Worm (Caenorhabditis elegans) whole organism, L4 larva: ENCODE measurements around the gene kbp-2.
A peak's percentile ranks its signal among the peaks of the same experiment; 100 is the strongest.
"Not testable (repeated sequence)": the region's sequence is repeated elsewhere in the genome, so short reads cannot be mapped to it uniquely, and the experiment has no call there.

Source experiments
- F37D6.2 ChIP-seq: sonication (generic microtip); optimal IDR thresholded peaks from 2 replicates; lab custom pipeline; 2016; ENCODE audit warnings: mild to moderate bottlenecking, missing genetic modification characterization, missing compliant biosample characterization
- T26A8.4 ChIP-seq: fragments of 200-800 bp; sonication (Bioruptor generic); IDR thresholded peaks from 2 replicates; pipeline ENCODE4 v1.3.6; 2022; ENCODE audit warnings: missing genetic modification characterization, missing compliant biosample characterization
- Y5F2A.4 ChIP-seq: fragments of 200-800 bp; sonication (Bioruptor generic); optimal IDR thresholded peaks from 2 replicates; lab custom pipeline; 2018; ENCODE audit warnings: mild to moderate bottlenecking, missing genetic modification characterization, missing compliant biosample characterization
- Y75B8A.6 ChIP-seq: fragments of 200-800 bp; sonication (Bioruptor generic); IDR thresholded peaks from 2 replicates; pipeline ENCODE4 v1.3.6; 2022; ENCODE audit warnings: missing genetic modification reagents, missing genetic modification characterization, missing compliant biosample characterization
- arid-1 ChIP-seq: fragments of 200-800 bp; sonication (Bioruptor generic); conservative IDR thresholded peaks from 2 replicates; pipeline ENCODE4 v1.3.6; 2022; ENCODE audit warnings: missing genetic modification reagents, missing genetic modification characterization, missing compliant biosample characterization
- ceh-44 ChIP-seq: fragments of 200-800 bp; sonication (Bioruptor generic); IDR thresholded peaks from 2 replicates; pipeline ENCODE4 v1.3.6; 2022; ENCODE audit warnings: missing genetic modification reagents, missing genetic modification characterization, missing compliant biosample characterization
- ces-1 ChIP-seq: fragments of 150-350 bp; sonication (generic microtip); optimal IDR thresholded peaks from 4 replicates; lab custom pipeline; 2014; ENCODE audit warnings: missing biosample characterization, missing genetic modification reagents, missing genetic modification characterization
- cey-2 ChIP-seq: sonication (generic microtip); optimal IDR thresholded peaks from 3 replicates; lab custom pipeline; 2017; ENCODE audit warnings: missing genetic modification characterization, mild to moderate bottlenecking, missing compliant biosample characterization, antibody characterized with exemption, borderline replicate concordance; ENCODE audit not compliant: insufficient read depth
- ctbp-1 ChIP-seq: fragments of 200-800 bp; sonication (Bioruptor generic); IDR thresholded peaks from 2 replicates; pipeline ENCODE4 v1.3.6; 2022; ENCODE audit warnings: missing genetic modification reagents, missing genetic modification characterization, missing compliant biosample characterization
- daf-16 ChIP-seq, 3 experiments: sonication (generic microtip); optimal IDR thresholded peaks; 2 replicates each; lab custom pipeline; 2016 to 2017; ENCODE audit warnings: missing genetic modification characterization in 3 of 3, missing genetic modification reagents in 3 of 3, mild to moderate bottlenecking in 2 of 3, missing compliant biosample characterization in 2 of 3, missing biosample characterization in 1 of 3, moderate library complexity in 1 of 3
- dmd-6 ChIP-seq: fragments of 200-800 bp; sonication (Bioruptor generic); IDR thresholded peaks from 2 replicates; pipeline ENCODE4 v1.3.6; 2022; ENCODE audit warnings: missing genetic modification reagents, missing genetic modification characterization, missing compliant biosample characterization
- dmd-9 ChIP-seq: fragments of 200-800 bp; sonication (Bioruptor generic); IDR thresholded peaks from 2 replicates; pipeline ENCODE4 v1.3.6; 2022; ENCODE audit warnings: missing genetic modification reagents, missing genetic modification characterization, missing compliant biosample characterization
- dpl-1 ChIP-seq: fragments of 150-350 bp; optimal IDR thresholded peaks from 2 replicates; lab custom pipeline; 2014; ENCODE audit warnings: missing biosample characterization, missing genetic modification reagents, missing genetic modification characterization
- duxl-1 ChIP-seq: sonication (generic microtip); optimal IDR thresholded peaks from 2 replicates; lab custom pipeline; 2016; ENCODE audit warnings: mild to moderate bottlenecking, missing genetic modification characterization, moderate library complexity, missing compliant biosample characterization; ENCODE audit not compliant: poor library complexity
- dve-1 ChIP-seq: sonication (generic microtip); optimal IDR thresholded peaks from 2 replicates; lab custom pipeline; 2017; ENCODE audit warnings: antibody characterized with exemption, mild to moderate bottlenecking, missing genetic modification characterization, missing compliant biosample characterization; ENCODE audit not compliant: insufficient read depth
- egl-27 ChIP-seq: sonication (generic microtip); optimal IDR thresholded peaks from 3 replicates; lab custom pipeline; 2017; ENCODE audit warnings: missing biosample characterization, missing genetic modification reagents, missing genetic modification characterization
- hif-1 ChIP-seq, 2 experiments: sonication (generic microtip); optimal IDR thresholded peaks; 2 replicates each; lab custom pipeline; 2016 to 2017; ENCODE audit warnings: missing compliant biosample characterization in 2 of 2, missing genetic modification characterization in 2 of 2, missing genetic modification reagents in 2 of 2, missing genotype in 2 of 2, mild to moderate bottlenecking in 1 of 2
- hlh-30 ChIP-seq: sonication (generic microtip); optimal IDR thresholded peaks from 2 replicates; lab custom pipeline; 2017; ENCODE audit warnings: antibody characterized with exemption, mild to moderate bottlenecking, missing genetic modification characterization, missing compliant biosample characterization; ENCODE audit not compliant: insufficient read depth
- lin-38 ChIP-seq: fragments of 200-800 bp; sonication (Bioruptor generic); IDR thresholded peaks from 2 replicates; pipeline ENCODE4 v1.3.6; 2022; ENCODE audit warnings: missing genetic modification reagents, missing genetic modification characterization, missing compliant biosample characterization
- lsy-2 ChIP-seq, 2 experiments: fragments of 150-350 bp in 1 of 2; sonication (generic microtip) in 1 of 2; optimal IDR thresholded peaks; 2 replicates each; lab custom pipeline; 2014 to 2017; ENCODE audit warnings: missing biosample characterization in 2 of 2, missing genetic modification characterization in 2 of 2
- madf-9 ChIP-seq: fragments of 200-800 bp; sonication (Bioruptor generic); conservative IDR thresholded peaks from 2 replicates; pipeline ENCODE4 v1.3.6; 2022; ENCODE audit warnings: missing genetic modification reagents, missing genetic modification characterization, missing compliant biosample characterization
- mdt-29 ChIP-seq: fragments of 200-800 bp; sonication (Bioruptor generic); IDR thresholded peaks from 2 replicates; pipeline ENCODE4 v1.3.6; 2022; ENCODE audit warnings: missing genetic modification reagents, missing genetic modification characterization, missing compliant biosample characterization
- mep-1 ChIP-seq: fragments of 150-350 bp; sonication (generic microtip); optimal IDR thresholded peaks from 3 replicates; lab custom pipeline; 2014; ENCODE audit warnings: missing biosample characterization, missing genetic modification characterization
- mes-2 ChIP-seq: sonication (generic microtip); optimal IDR thresholded peaks from 2 replicates; lab custom pipeline; 2016; ENCODE audit warnings: missing genotype, mild to moderate bottlenecking, missing genetic modification characterization, missing compliant biosample characterization; ENCODE audit not compliant: poor library complexity, severe bottlenecking
- mxl-3 ChIP-seq: fragments of 200-800 bp; sonication (Bioruptor generic); optimal IDR thresholded peaks from 2 replicates; lab custom pipeline; 2018; ENCODE audit warnings: mild to moderate bottlenecking, missing genetic modification characterization, missing compliant biosample characterization
- nhr-42 ChIP-seq: fragments of 200-800 bp; sonication (Bioruptor generic); IDR thresholded peaks from 2 replicates; pipeline ENCODE4 v1.3.6; 2022; ENCODE audit warnings: missing genetic modification characterization, missing compliant biosample characterization
- nhr-6 ChIP-seq: fragments of 150-350 bp; optimal IDR thresholded peaks from 2 replicates; lab custom pipeline; 2014; ENCODE audit warnings: missing biosample characterization, missing genetic modification characterization
- pha-4 ChIP-seq, 2 experiments: fragments of 150-350 bp in 1 of 2; fragments of 200-800 bp in 1 of 2; sonication (Bioruptor generic) in 1 of 2; IDR thresholded peaks in 1 of 2; optimal IDR thresholded peaks in 1 of 2; 2 replicates each; pipeline versions ENCODE4 v1.3.6 to Lab custom; 2014 to 2022; ENCODE audit warnings: missing genetic modification characterization in 2 of 2, missing genetic modification reagents in 2 of 2, missing biosample characterization in 1 of 2, missing compliant biosample characterization in 1 of 2
- rbr-2 ChIP-seq: sonication (generic microtip); optimal IDR thresholded peaks from 2 replicates; lab custom pipeline; 2016; ENCODE audit warnings: missing genotype, missing genetic modification characterization, missing compliant biosample characterization
- sdz-12 ChIP-seq: fragments of 200-800 bp; sonication (Bioruptor generic); optimal IDR thresholded peaks from 2 replicates; lab custom pipeline; 2018; ENCODE audit warnings: mild to moderate bottlenecking, missing genetic modification characterization, missing compliant biosample characterization
- skn-1 ChIP-seq: fragments of 150-350 bp; optimal IDR thresholded peaks from 2 replicates; lab custom pipeline; 2014; ENCODE audit warnings: missing biosample characterization, missing genetic modification characterization
- spr-3 ChIP-seq: fragments of 200-800 bp; sonication (Bioruptor generic); optimal IDR thresholded peaks from 2 replicates; lab custom pipeline; 2018; ENCODE audit warnings: mild to moderate bottlenecking, missing genetic modification characterization, missing compliant biosample characterization
- tra-1 ChIP-seq: fragments of 200-800 bp; sonication (Bioruptor generic); IDR thresholded peaks from 2 replicates; pipeline ENCODE4 v1.3.6; 2022; ENCODE audit warnings: missing genetic modification reagents, missing genetic modification characterization, missing compliant biosample characterization
- unc-62 ChIP-seq, 3 experiments: fragments of 150-350 bp in 1 of 3; sonication (generic microtip); optimal IDR thresholded peaks in 2 of 3; peaks in 1 of 3; 1 replicate in 1 of 3; 2 replicates in 2 of 3; lab custom pipeline; 2014 to 2017; ENCODE audit warnings: missing biosample characterization in 3 of 3, missing genetic modification characterization in 3 of 3, missing genetic modification reagents in 3 of 3, missing genotype in 1 of 3
- ztf-7 ChIP-seq: fragments of 150-350 bp; optimal IDR thresholded peaks from 2 replicates; lab custom pipeline; 2014; ENCODE audit warnings: missing biosample characterization, missing genetic modification characterization

Gene kbp-2

ce11 chrIII:4922020-4922419, 18.3 kb upstream of the kbp-2 start, which contains the start of gene mmab-1 (continued):
- peak; percentile 65; the same call in 1 of the 2 replicates for TF ChIP-seq madf-9 (GFP tag; lab: Robert Waterston, UW)
- peak in 1 of 2 experiments; percentile 33 for TF ChIP-seq lsy-2 (tag; optimal IDR thresholded peaks at IDR 0.05; lab: Kevin White, UChicago)
- TF ChIP-seq dve-1 (tag; lab: Kevin White, UChicago): peak; percentile 29
- peak; percentile 68; the same call in 1 of the 2 replicates for TF ChIP-seq dmd-9 (GFP tag; lab: Robert Waterston, UW)
- TF ChIP-seq T26A8.4 (GFP tag; lab: Robert Waterston, UW): peak; percentile 38
- TF ChIP-seq rbr-2 (tag; lab: Kevin White, UChicago): peak; percentile 50
- TF ChIP-seq ctbp-1: peak; percentile 85
- peak; percentile 74; the same call in 1 of the 2 replicates for TF ChIP-seq nhr-42 (GFP tag; lab: Robert Waterston, UW)
- TF ChIP-seq mdt-29 (GFP tag; lab: Robert Waterston, UW): peak; percentile 41; the same call in 1 of the 2 replicates
- 0 out of 2 replicates have a peak, but pooled peaks have one; percentile 40 for TF ChIP-seq arid-1
- peak; percentile 21; the same call in 1 of the 2 replicates for TF ChIP-seq pha-4 (GFP tag; IDR thresholded peaks at IDR 0.05; lab: Robert Waterston, UW)
- not testable (repeated sequence) for TF ChIP-seq pha-4 (tag; optimal IDR thresholded peaks at IDR 0.05; lab: Kevin White, UChicago)
- peak; percentile 21 for TF ChIP-seq F37D6.2 (tag; lab: Kevin White, UChicago)

- TF ChIP-seq egl-27 (no peak), spr-3 (no peak), duxl-1 (tag; lab: Kevin White, UChicago) (no peak), tra-1 (GFP tag; lab: Robert Waterston, UW) (no peak), ceh-44 (GFP tag; lab: Robert Waterston, UW) (no peak), hif-1 (tag; optimal IDR thresholded peaks at IDR 0.05; lab: Kevin White, UChicago) (no peak)
Observed at ce11 chrIII:4920221-4920620, 16.5 kb upstream of the kbp-2 start, which contains the start of gene ula-1. TSS of gene ula-1 (minus strand) at chrIII:4920321.

ce11 chrIII:4918906-4919305, 15.2 kb upstream of the kbp-2 start:
- TF ChIP-seq unc-62 (GFP tag; optimal IDR thresholded peaks at IDR 0.05 in 1 of 2; lab: Kevin White, UChicago): peak in 1 of 2 experiments; percentile 95
- no peak for TF ChIP-seq unc-62 (tag; optimal IDR thresholded peaks at IDR 0.05; lab: Kevin White, UChicago)
- TF ChIP-seq dmd-9 (GFP tag; lab: Robert Waterston, UW): no peak

ce11 chrIII:4917960-4918712, 14.5 kb upstream of the kbp-2 start, which contains the start of gene rpb-8:
TSS of gene rpb-8 (minus strand) at chrIII:4918008.
- TF ChIP-seq lsy-2 (tag; optimal IDR thresholded peaks at IDR 0.05; lab: Kevin White, UChicago) (peak in 1 of 2 experiments; percentile 76), mes-2 (tag; lab: Kevin White, UChicago) (peak; percentile 76), lin-38 (GFP tag; lab: Robert Waterston, UW) (0 out of 2 replicates have a peak, but pooled peaks have one; percentile 22), mep-1 (peak; percentile 34), ztf-7 (tag; lab: Kevin White, UChicago) (no peak), Y75B8A.6 (no peak), hif-1 (tag; optimal IDR thresholded peaks at IDR 0.05; lab: Kevin White, UChicago) (peak in 1 of 2 experiments; percentile 28), sdz-12 (no peak), dve-1 (tag; lab: Kevin White, UChicago) (peak; percentile 9), hlh-30 (tag; lab: Kevin White, UChicago) (peak; percentile 23), nhr-6 (tag; lab: Kevin White, UChicago) (peak; percentile 14), mxl-3 (GFP tag; lab: Kevin White, UChicago) (no peak), cey-2 (tag; lab: Kevin White, UChicago) (no peak), dmd-6 (GFP tag; lab: Robert Waterston, UW) (0 out of 2 replicates have a peak, but pooled peaks have one; percentile 34), dpl-1 (peak; percentile 90), ces-1 (GFP tag; lab: Kevin White, UChicago) (no peak), skn-1 (no peak), Y5F2A.4 (no peak), rbr-2 (tag; lab: Kevin White, UChicago) (peak; percentile 16), daf-16 (GFP tag; optimal IDR thresholded peaks at IDR 0.05; lab: Kevin White, UChicago) (no peak), daf-16 (tag; optimal IDR thresholded peaks at IDR 0.05; lab: Kevin White, UChicago) (peak; percentile 44)
